Worm (Caenorhabditis elegans) whole organism, late embryonic: ENCODE measurements around the gene K09D9.1.

Source experiments
- C08G9.2 ChIP-seq: sonication (generic microtip); optimal IDR thresholded peaks from 2 replicates; lab custom pipeline; 2016; ENCODE audit warnings: mild to moderate bottlenecking, missing genetic modification characterization, moderate library complexity, missing compliant biosample characterization
- Y22D7AL.16 ChIP-seq: sonication (generic microtip); optimal IDR thresholded peaks from 2 replicates; lab custom pipeline; 2016; ENCODE audit warnings: missing genetic modification characterization, missing compliant biosample characterization
- ceh-6 ChIP-seq: fragments of 200-800 bp; sonication (Bioruptor generic); optimal IDR thresholded peaks from 2 replicates; lab custom pipeline; 2018; ENCODE audit warnings: mild to moderate bottlenecking, missing genetic modification characterization, missing compliant biosample characterization
- dve-1 ChIP-seq: sonication (generic microtip); optimal IDR thresholded peaks from 2 replicates; lab custom pipeline; 2017; ENCODE audit warnings: antibody characterized with exemption, mild to moderate bottlenecking, missing genetic modification characterization, missing compliant biosample characterization
- fkh-10 ChIP-seq: fragments of 150-350 bp; optimal IDR thresholded peaks from 2 replicates; lab custom pipeline; 2014; ENCODE audit warnings: missing biosample characterization, missing genetic modification reagents, missing genetic modification characterization
- hlh-13 ChIP-seq: fragments of 200-800 bp; sonication (Bioruptor generic); optimal IDR thresholded peaks from 2 replicates; lab custom pipeline; 2018; ENCODE audit warnings: mild to moderate bottlenecking, missing genetic modification characterization, missing compliant biosample characterization
- nhr-11 ChIP-seq: fragments of 150-350 bp; optimal IDR thresholded peaks from 2 replicates; lab custom pipeline; 2014; ENCODE audit warnings: missing biosample characterization, missing genetic modification characterization
- pat-9 ChIP-seq: fragments of 200-800 bp; sonication (Bioruptor generic); optimal IDR thresholded peaks from 2 replicates; lab custom pipeline; 2018; ENCODE audit warnings: mild to moderate bottlenecking, missing genetic modification characterization, moderate library complexity, missing compliant biosample characterization
- pha-4 ChIP-seq: fragments of 150-350 bp; optimal IDR thresholded peaks from 2 replicates; lab custom pipeline; 2018; ENCODE audit warnings: missing biosample characterization, missing genetic modification reagents, missing genetic modification characterization
- ref-2 ChIP-seq: sonication (generic microtip); optimal IDR thresholded peaks from 2 replicates; lab custom pipeline; 2016; ENCODE audit warnings: missing genetic modification characterization, missing compliant biosample characterization
- unc-55 ChIP-seq: sonication (generic microtip); optimal IDR thresholded peaks from 2 replicates; lab custom pipeline; 2017; ENCODE audit warnings: missing biosample characterization, missing genetic modification reagents, missing genetic modification characterization
- unc-86 ChIP-seq: sonication (generic microtip); optimal IDR thresholded peaks from 2 replicates; lab custom pipeline; 2016; ENCODE audit warnings: missing genetic modification characterization, missing compliant biosample characterization

DNA sequence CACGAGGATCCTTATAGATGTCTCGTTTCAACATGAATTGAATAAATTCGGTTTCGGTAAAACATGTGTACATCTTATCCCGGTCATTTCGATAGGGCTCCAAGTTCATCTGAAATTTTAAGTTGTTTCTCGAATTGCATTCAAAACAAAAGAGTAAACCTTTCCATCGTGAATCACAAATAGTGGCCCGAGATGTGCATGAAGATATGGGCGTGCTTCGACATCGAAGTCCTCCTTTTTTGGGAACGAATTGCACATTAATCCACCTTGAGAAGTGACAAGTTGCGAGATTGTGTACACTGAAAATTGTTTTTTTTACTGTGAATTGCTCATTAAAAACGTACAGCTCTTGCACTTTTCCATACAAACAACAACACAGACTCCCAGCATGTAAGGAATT, 31.4 kb downstream of the K09D9.1 start:
- TF ChIP-seq dve-1 (tag; lab: Kevin White, UChicago) (no peak), ref-2 (tag; lab: Kevin White, UChicago) (no peak), pha-4 (no peak), ceh-6 (GFP tag; lab: Kevin White, UChicago) (no peak), C08G9.2 (no peak), nhr-11 (no peak), unc-86 (tag; lab: Kevin White, UChicago) (no peak), pat-9 (tag; lab: Kevin White, UChicago) (no peak), fkh-10 (GFP tag; lab: Kevin White, UChicago) (no peak), unc-55 (no peak), Y22D7AL.16 (tag; lab: Kevin White, UChicago) (no peak), hlh-13 (GFP tag; lab: Kevin White, UChicago) (no peak)
